Fruit fly (Drosophila melanogaster) whole organism, embryonic: ENCODE results near the gene Pgant8.

Source experiments
- B-H2 ChIP-seq: fragments of 200-800 bp; sonication (Bioruptor generic); optimal IDR thresholded peaks from 2 replicates; lab custom pipeline; 2018; ENCODE audit warnings: missing biosample characterization, mild to moderate bottlenecking, missing genetic modification characterization
- Bdp1 ChIP-seq: fragments of 200-800 bp; sonication (Bioruptor generic); optimal IDR thresholded peaks from 3 replicates; lab custom pipeline; 2016; ENCODE audit warnings: missing biosample characterization, missing genetic modification characterization
- CG10654 ChIP-seq: fragments of 200-800 bp; sonication (Bioruptor generic); optimal IDR thresholded peaks from 2 replicates; lab custom pipeline; 2016; ENCODE audit warnings: missing biosample characterization, missing genetic modification characterization
- CG11456 ChIP-seq: fragments of 200-800 bp; sonication (Bioruptor generic); IDR thresholded peaks from 3 replicates; pipeline ENCODE4 v1.3.6; 2022; ENCODE audit warnings: missing biosample characterization, missing genetic modification characterization
- CG11504 ChIP-seq: fragments of 200-800 bp; sonication (Bioruptor generic); optimal IDR thresholded peaks from 3 replicates; lab custom pipeline; 2019; ENCODE audit warnings: missing biosample characterization, mild to moderate bottlenecking, missing genetic modification characterization, moderate library complexity
- CG11560 ChIP-seq: fragments of 200-800 bp; sonication (Bioruptor generic); IDR thresholded peaks from 3 replicates; pipeline ENCODE4 v1.3.6; 2022; ENCODE audit warnings: missing biosample characterization, missing genetic modification characterization
- CG11695 ChIP-seq: fragments of 200-800 bp; sonication (Bioruptor generic); IDR thresholded peaks from 3 replicates; pipeline ENCODE4 v1.3.6; 2022; ENCODE audit warnings: missing biosample characterization, missing genetic modification characterization
- CG12155 ChIP-seq: fragments of 200-800 bp; sonication (Bioruptor generic); optimal IDR thresholded peaks from 3 replicates; lab custom pipeline; 2016; ENCODE audit warnings: missing biosample characterization, missing genetic modification characterization
- CG12219 ChIP-seq: fragments of 200-800 bp; sonication (Bioruptor generic); optimal IDR thresholded peaks from 3 replicates; lab custom pipeline; 2018; ENCODE audit warnings: missing biosample characterization, mild to moderate bottlenecking, missing genetic modification characterization
- CG13424 ChIP-seq: fragments of 200-800 bp; sonication (Bioruptor generic); optimal IDR thresholded peaks from 2 replicates; lab custom pipeline; 2019; ENCODE audit warnings: missing biosample characterization, mild to moderate bottlenecking, missing genetic modification characterization, moderate library complexity
- CG14050 ChIP-seq: fragments of 200-800 bp; sonication (Bioruptor generic); IDR thresholded peaks from 3 replicates; pipeline ENCODE4 v1.3.6; 2022; ENCODE audit warnings: missing biosample characterization, missing genetic modification characterization
- CG15479 ChIP-seq: fragments of 200-800 bp; sonication (Bioruptor generic); optimal IDR thresholded peaks from 3 replicates; lab custom pipeline; 2019; ENCODE audit warnings: missing biosample characterization, mild to moderate bottlenecking, missing genetic modification characterization, moderate library complexity
- CG18599 ChIP-seq: fragments of 200-800 bp; sonication (Bioruptor generic); optimal IDR thresholded peaks from 3 replicates; lab custom pipeline; 2017; ENCODE audit warnings: missing biosample characterization, missing genetic modification characterization, mild to moderate bottlenecking, moderate library complexity, missing genetic modification reagents
- CG18619 ChIP-seq: fragments of 200-800 bp; sonication (Bioruptor generic); optimal IDR thresholded peaks from 3 replicates; lab custom pipeline; 2017; ENCODE audit warnings: missing biosample characterization, mild to moderate bottlenecking, missing genetic modification characterization
- CG2199 ChIP-seq: fragments of 200-800 bp; sonication (Bioruptor generic); IDR thresholded peaks from 3 replicates; pipeline ENCODE4 v1.3.6; 2022; ENCODE audit warnings: missing biosample characterization, missing genetic modification characterization
- CG31224 ChIP-seq: fragments of 200-800 bp; sonication (Bioruptor generic); IDR thresholded peaks from 2 replicates; pipeline ENCODE4 v1.3.6; 2022; ENCODE audit warnings: missing biosample characterization, missing genetic modification characterization
- CG3281 ChIP-seq: fragments of 200-800 bp; sonication (Bioruptor generic); optimal IDR thresholded peaks from 3 replicates; lab custom pipeline; 2017; ENCODE audit warnings: missing biosample characterization, mild to moderate bottlenecking, missing genetic modification characterization
- CG3847 ChIP-seq: fragments of 200-800 bp; sonication (Bioruptor generic); IDR thresholded peaks from 2 replicates; pipeline ENCODE4 v1.3.6; 2022; ENCODE audit warnings: missing biosample characterization, missing genetic modification characterization
- CG7963 ChIP-seq: fragments of 200-800 bp; sonication (Bioruptor generic); IDR thresholded peaks from 3 replicates; pipeline ENCODE4 v1.3.6; 2022; ENCODE audit warnings: missing biosample characterization, missing genetic modification characterization; ENCODE audit not compliant: partially characterized antibody
- Dbx ChIP-seq: fragments of 200-800 bp; sonication (Bioruptor generic); IDR thresholded peaks from 3 replicates; pipeline ENCODE4 v1.3.6; 2022; ENCODE audit warnings: missing biosample characterization, missing genetic modification characterization
- Lim3 ChIP-seq: fragments of 200-800 bp; sonication (Bioruptor generic); IDR thresholded peaks from 2 replicates; pipeline ENCODE4 v1.3.6; 2022; ENCODE audit warnings: missing biosample characterization, missing genetic modification characterization
- Med ChIP-seq: fragments of 200-800 bp; sonication (Bioruptor generic); peaks from one replicate; lab custom pipeline; 2016; ENCODE audit warnings: missing biosample characterization, missing genetic modification characterization, mild to moderate bottlenecking, inconsistent platforms, moderate library complexity
- NC2β ChIP-seq: fragments of 200-800 bp; sonication (Bioruptor generic); optimal IDR thresholded peaks from 2 replicates; lab custom pipeline; 2016; ENCODE audit warnings: missing biosample characterization, missing genetic modification characterization
- Nf-YC ChIP-seq: fragments of 200-800 bp; optimal IDR thresholded peaks from 3 replicates; lab custom pipeline; 2019; ENCODE audit warnings: missing biosample characterization, mild to moderate bottlenecking, missing genetic modification characterization, moderate library complexity
- Pdp1 ChIP-seq, 2 experiments: fragments of 200-800 bp; sonication (Bioruptor generic); optimal IDR thresholded peaks; 3 replicates each; lab custom pipeline; 2016; ENCODE audit warnings: missing biosample characterization in 2 of 2, missing genetic modification characterization in 2 of 2, mild to moderate bottlenecking in 1 of 2, moderate library complexity in 1 of 2
- Sox100B ChIP-seq: fragments of 200-800 bp; sonication (Bioruptor generic); optimal IDR thresholded peaks from 3 replicates; lab custom pipeline; 2018; ENCODE audit warnings: missing biosample characterization, mild to moderate bottlenecking, missing genetic modification characterization
- TFAM ChIP-seq: fragments of 200-800 bp; sonication (Bioruptor generic); optimal IDR thresholded peaks from 2 replicates; lab custom pipeline; 2017; ENCODE audit warnings: missing biosample characterization, missing genetic modification characterization, inconsistent platforms
- ara ChIP-seq: fragments of 200-800 bp; sonication (Bioruptor generic); IDR thresholded peaks from 2 replicates; pipeline ENCODE4 v1.3.6; 2022; ENCODE audit warnings: missing biosample characterization, missing genetic modification characterization
- crol ChIP-seq: fragments of 200-800 bp; sonication (Bioruptor generic); IDR thresholded peaks from 2 replicates; pipeline ENCODE4 v1.3.6; 2022; ENCODE audit warnings: missing biosample characterization, missing genetic modification characterization
- crp ChIP-seq, 2 experiments: fragments of 200-800 bp; sonication (Bioruptor generic); optimal IDR thresholded peaks; 2 replicates in 1 of 2; 3 replicates in 1 of 2; lab custom pipeline; 2017; ENCODE audit warnings: missing biosample characterization in 2 of 2, missing genetic modification characterization in 2 of 2, mild to moderate bottlenecking in 1 of 2, moderate library complexity in 1 of 2
- exex ChIP-seq: fragments of 200-800 bp; sonication (Bioruptor generic); optimal IDR thresholded peaks from 4 replicates; lab custom pipeline; 2018; ENCODE audit warnings: missing biosample characterization, mild to moderate bottlenecking, missing genetic modification characterization, moderate library complexity
- gfzf ChIP-seq: fragments of 200-800 bp; sonication (Bioruptor generic); optimal IDR thresholded peaks from 2 replicates; lab custom pipeline; 2016; ENCODE audit warnings: missing biosample characterization, mild to moderate bottlenecking, missing genetic modification characterization, moderate library complexity
- grn ChIP-seq: fragments of 200-800 bp; sonication (Bioruptor generic); optimal IDR thresholded peaks from 3 replicates; lab custom pipeline; 2017; ENCODE audit warnings: missing biosample characterization, missing genetic modification characterization
- hbn ChIP-seq: fragments of 200-800 bp; sonication (Bioruptor generic); IDR thresholded peaks from 2 replicates; pipeline ENCODE4 v1.3.6; 2022; ENCODE audit warnings: missing biosample characterization, missing genetic modification characterization; ENCODE audit not compliant: partially characterized antibody
- jigr1 ChIP-seq: fragments of 200-800 bp; sonication (Bioruptor generic); IDR thresholded peaks from 3 replicates; pipeline ENCODE4 v1.3.6; 2022; ENCODE audit warnings: missing biosample characterization, missing genetic modification characterization
- kah ChIP-seq: fragments of 200-800 bp; sonication (Bioruptor generic); optimal IDR thresholded peaks from 2 replicates; lab custom pipeline; 2018; ENCODE audit warnings: missing biosample characterization, mild to moderate bottlenecking, missing genetic modification characterization
- kni ChIP-seq: fragments of 200-800 bp; sonication (Bioruptor generic); optimal IDR thresholded peaks from 3 replicates; lab custom pipeline; 2017; ENCODE audit warnings: mild to moderate bottlenecking, missing biosample characterization, missing genetic modification reagents, missing genetic modification characterization
- sd ChIP-seq: fragments of 200-800 bp; sonication (Bioruptor generic); optimal IDR thresholded peaks from 3 replicates; lab custom pipeline; 2018; ENCODE audit warnings: missing biosample characterization, mild to moderate bottlenecking, missing genetic modification characterization, moderate library complexity
- sens ChIP-seq: fragments of 200-800 bp; sonication (Bioruptor generic); peaks from one replicate; lab custom pipeline; 2016; ENCODE audit warnings: missing biosample characterization, missing genetic modification characterization
- sim ChIP-seq: fragments of 200-800 bp; sonication (Bioruptor generic); IDR thresholded peaks from 2 replicates; pipeline ENCODE4 v1.3.6; 2022; ENCODE audit warnings: missing biosample characterization, missing genetic modification characterization
- so ChIP-seq: fragments of 200-800 bp; sonication (Bioruptor generic); IDR thresholded peaks from 3 replicates; pipeline ENCODE4 v1.3.6; 2022; ENCODE audit warnings: missing biosample characterization, missing genetic modification characterization
- sqz ChIP-seq: fragments of 200-800 bp; sonication (Bioruptor generic); optimal IDR thresholded peaks from 3 replicates; lab custom pipeline; 2018; ENCODE audit warnings: missing biosample characterization, mild to moderate bottlenecking, missing genetic modification characterization
- sr ChIP-seq: fragments of 200-800 bp; sonication (Bioruptor generic); IDR thresholded peaks from 3 replicates; pipeline ENCODE4 v1.3.6; 2022; ENCODE audit warnings: missing biosample characterization, missing genetic modification characterization
- ssp ChIP-seq: fragments of 200-800 bp; sonication (Bioruptor generic); IDR thresholded peaks from 2 replicates; pipeline ENCODE4 v1.3.6; 2022; ENCODE audit warnings: missing biosample characterization, missing genetic modification characterization
- stwl ChIP-seq: fragments of 200-800 bp; sonication (Bioruptor generic); optimal IDR thresholded peaks from 3 replicates; lab custom pipeline; 2018; ENCODE audit warnings: missing biosample characterization, mild to moderate bottlenecking, missing genetic modification characterization, moderate library complexity
- tll ChIP-seq, 2 experiments: fragments of 200-800 bp in 1 of 2; fragments of >200 bp in 1 of 2; sonication (Bioruptor generic) in 1 of 2; optimal IDR thresholded peaks; 2 replicates each; lab custom pipeline; 2017 to 2019; ENCODE audit warnings: missing biosample characterization in 2 of 2, missing genetic modification characterization in 2 of 2, mild to moderate bottlenecking in 1 of 2, moderate library complexity in 1 of 2
- ttk ChIP-seq: fragments of 200-800 bp; sonication (Bioruptor generic); IDR thresholded peaks from 2 replicates; pipeline ENCODE4 v2.1.2; 2022; ENCODE audit warnings: missing biosample characterization, missing genetic modification characterization
- wek ChIP-seq: fragments of 200-800 bp; sonication (Bioruptor generic); optimal IDR thresholded peaks from 3 replicates; lab custom pipeline; 2018; ENCODE audit warnings: missing biosample characterization, mild to moderate bottlenecking, missing genetic modification characterization, moderate library complexity
- wor ChIP-seq: fragments of 200-800 bp; sonication (Bioruptor generic); IDR thresholded peaks from 2 replicates; pipeline ENCODE4 v1.3.6; 2022; ENCODE audit warnings: missing biosample characterization, missing genetic modification characterization
- z ChIP-seq: fragments of 200-800 bp; sonication (Bioruptor generic); IDR thresholded peaks from 3 replicates; pipeline ENCODE4 v1.3.6; 2022; ENCODE audit warnings: missing biosample characterization, missing genetic modification characterization

Pgant8 gene

DNA sequence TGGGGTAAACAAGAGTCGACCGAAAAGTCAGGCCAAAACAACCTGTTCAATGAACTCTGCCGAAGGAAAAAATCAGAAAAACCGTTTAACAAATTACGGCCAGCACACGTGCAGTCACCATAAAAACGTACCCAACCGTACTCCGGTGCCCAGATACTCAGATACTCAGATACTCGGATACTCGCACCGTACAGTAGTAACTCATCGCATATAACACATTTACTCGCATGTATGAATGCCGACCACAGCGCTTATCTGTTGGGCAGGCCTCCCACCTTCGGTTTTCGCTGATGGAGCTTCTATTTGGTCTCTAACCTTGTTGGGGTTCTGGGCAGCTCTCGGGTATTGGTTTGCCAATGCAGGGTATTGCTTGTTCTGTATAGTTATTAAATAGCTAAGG lies 36.6 kb downstream of the Pgant8 start (continued):
- no peak for TF ChIP-seq CG3847 (GFP tag; lab: Robert Waterston, UW)
- TF ChIP-seq crp (GFP tag; optimal IDR thresholded peaks at IDR 0.05; lab: Kevin White, UChicago): no peak
- TF ChIP-seq ttk: no peak
- no peak for TF ChIP-seq CG31224
- TF ChIP-seq B-H2: no peak
- TF ChIP-seq NC2β (GFP tag; lab: Kevin White, UChicago): no peak
- no peak for TF ChIP-seq Lim3 (GFP tag; lab: Robert Waterston, UW)
- TF ChIP-seq CG7963 (GFP tag; lab: Robert Waterston, UW): no peak
- no peak for TF ChIP-seq CG12219 (GFP tag; lab: Kevin White, UChicago)
- TF ChIP-seq wor (GFP tag; lab: Robert Waterston, UW): no peak
- TF ChIP-seq jigr1: no peak
- TF ChIP-seq Med (GFP tag; lab: Kevin White, UChicago): peak; percentile 39
- TF ChIP-seq CG15479: no peak
- no peak for TF ChIP-seq CG14050 (GFP tag; lab: Robert Waterston, UW)
- no peak for TF ChIP-seq sqz
- no peak for TF ChIP-seq gfzf (GFP tag; lab: Kevin White, UChicago)
- TF ChIP-seq hbn (GFP tag; lab: Robert Waterston, UW): no peak
- no peak for TF ChIP-seq stwl (tag; lab: Kevin White, UChicago)

DNA sequence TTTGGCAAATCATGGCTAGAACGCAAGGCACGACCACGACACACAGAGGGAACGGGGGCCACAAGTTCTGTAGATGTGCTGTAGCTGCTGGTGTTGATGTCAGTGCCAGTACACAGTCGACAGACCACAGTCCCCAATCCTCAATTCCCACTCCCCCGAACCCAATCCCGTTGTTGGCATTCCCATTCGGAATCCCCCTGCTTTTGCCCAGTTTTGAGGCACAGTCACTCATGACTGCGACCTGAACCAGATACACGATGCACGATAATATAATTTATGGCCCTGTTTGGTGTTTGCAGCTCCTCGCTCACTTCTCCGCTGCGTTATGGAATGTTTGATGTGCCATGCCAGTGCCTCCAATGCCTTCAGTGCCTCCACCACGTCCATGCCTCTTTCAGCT lies 37.2 kb downstream of the Pgant8 start:
- 0 out of 3 replicates have a peak, but pooled peaks have one; percentile 40 for TF ChIP-seq CG11456
- TF ChIP-seq kni (GFP tag; lab: Kevin White, UChicago): peak; percentile 23
- TF ChIP-seq CG2199: 0 out of 3 replicates have a peak, but pooled peaks have one; percentile 65
- TF ChIP-seq ara (GFP tag; lab: Robert Waterston, UW): 0 out of 2 replicates have a peak, but pooled peaks have one; percentile 17
- peak; percentile 58; the same call in 1 of the 2 replicates for TF ChIP-seq crol (GFP tag; lab: Robert Waterston, UW)
- TF ChIP-seq sd: peak; percentile 37
- peak; percentile 62 for TF ChIP-seq Med (GFP tag; lab: Kevin White, UChicago)
- 0 out of 3 replicates have a peak, but pooled peaks have one; percentile 19 for TF ChIP-seq z (GFP tag; lab: Robert Waterston, UW)
- TF ChIP-seq grn: peak; percentile 6
- TF ChIP-seq Dbx (GFP tag; lab: Robert Waterston, UW): 0 out of 3 replicates have a peak, but pooled peaks have one; percentile 17
- no peak for TF ChIP-seq CG13424
- no peak for TF ChIP-seq CG12155 (GFP tag; lab: Kevin White, UChicago)
- TF ChIP-seq Pdp1 (GFP tag; optimal IDR thresholded peaks at IDR 0.05; lab: Kevin White, UChicago): peak in 1 of 2 experiments; percentile 12
- no peak for TF ChIP-seq tll (GFP tag; optimal IDR thresholded peaks at IDR 0.05; lab: Kevin White, UChicago)
- TF ChIP-seq sim (GFP tag; lab: Robert Waterston, UW): no peak
- no peak for TF ChIP-seq Bdp1 (GFP tag; lab: Kevin White, UChicago)

DNA sequence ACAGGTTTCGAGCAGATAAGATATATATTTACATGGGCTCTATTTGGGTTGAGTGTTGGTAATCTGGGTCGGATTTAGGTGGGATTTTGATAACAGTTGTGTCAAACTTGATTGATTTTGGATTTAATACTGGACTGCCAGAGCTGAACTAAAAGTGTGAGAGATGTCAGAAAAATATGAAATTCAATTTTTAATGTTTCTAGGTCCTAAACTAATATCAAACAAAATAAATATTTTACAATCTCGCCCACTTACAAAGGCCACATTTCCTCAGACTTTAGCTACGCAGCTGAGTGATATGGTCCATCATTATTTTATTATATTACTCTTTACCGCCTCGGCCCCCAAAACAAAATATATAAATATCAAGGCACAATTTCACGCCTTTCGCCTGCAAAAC lies 43.1 kb downstream of the Pgant8 start:
- TF ChIP-seq CG10654 (GFP tag; lab: Kevin White, UChicago) (no peak), Nf-YC (no peak), CG18619 (no peak), CG3281 (GFP tag; lab: Kevin White, UChicago) (no peak), CG18599 (no peak), CG11695 (no peak), wek (no peak), Sox100B (GFP tag; lab: Kevin White, UChicago) (no peak), so (GFP tag; lab: Robert Waterston, UW) (no peak), CG11560 (tag; lab: Robert Waterston, UW) (no peak), sens (GFP tag; lab: Kevin White, UChicago) (peak; percentile 69), TFAM (GFP tag; lab: Kevin White, UChicago) (no peak), CG11504 (tag; lab: Kevin White, UChicago) (no peak), exex (tag; lab: Kevin White, UChicago) (no peak), sr (GFP tag; lab: Robert Waterston, UW) (0 out of 3 replicates have a peak, but pooled peaks have one; percentile 4), kah (GFP tag; lab: Kevin White, UChicago) (peak; percentile 48), ssp (GFP tag; lab: Robert Waterston, UW) (no peak)
